Fruit fly (Drosophila melanogaster) whole organism, embryonic: Measurements from ENCODE around the gene Tsp29Fb.

Source experiments
- CG17186 ChIP-seq: fragments of 200-800 bp; sonication (Bioruptor generic); optimal IDR thresholded peaks from 3 replicates; lab custom pipeline; 2017; ENCODE audit warnings: missing biosample characterization, missing genetic modification reagents, missing genetic modification characterization
- CG7928 ChIP-seq: fragments of 200-800 bp; sonication (Bioruptor generic); optimal IDR thresholded peaks from 2 replicates; lab custom pipeline; 2017; ENCODE audit warnings: missing biosample characterization, mild to moderate bottlenecking, missing genetic modification characterization
- Dek ChIP-seq: fragments of 200-800 bp; sonication (Bioruptor generic); optimal IDR thresholded peaks from 3 replicates; lab custom pipeline; 2019; ENCODE audit warnings: missing biosample characterization, mild to moderate bottlenecking, missing genetic modification characterization, moderate library complexity
- en ChIP-seq: fragments of 200-800 bp; sonication (Bioruptor generic); optimal IDR thresholded peaks from 2 replicates; lab custom pipeline; 2016; ENCODE audit warnings: missing biosample characterization, missing genetic modification characterization
- ken ChIP-seq: fragments of 200-800 bp; sonication (Bioruptor generic); IDR thresholded peaks from 3 replicates; pipeline ENCODE4 v1.3.6; 2022; ENCODE audit warnings: missing biosample characterization, missing genetic modification characterization

DNA sequence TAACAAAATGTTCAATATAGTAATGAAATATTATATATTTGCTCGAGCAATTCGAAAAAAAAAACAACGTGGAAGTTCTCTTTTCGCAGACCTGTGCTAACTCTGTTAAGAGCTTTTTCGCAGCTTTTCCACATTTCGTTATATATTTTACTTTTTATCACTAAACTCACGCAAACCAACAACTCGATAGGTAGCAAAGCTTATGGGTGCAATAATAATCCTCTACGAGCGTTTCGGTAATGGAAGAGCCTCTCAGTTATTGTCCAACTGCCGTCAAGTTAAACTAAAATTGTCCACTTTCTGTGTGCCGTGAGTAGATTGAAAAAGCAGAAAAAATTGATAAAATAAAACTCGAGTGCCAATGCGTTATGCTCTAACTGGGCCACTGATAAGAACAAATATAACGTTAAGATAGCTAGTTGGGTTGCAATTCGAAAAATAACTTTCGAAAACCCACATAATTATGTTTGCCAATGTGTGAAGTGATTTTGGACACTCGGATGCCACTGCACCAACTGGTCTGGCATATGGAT, 3.4 kb upstream of the Tsp29Fb start, which contains the start of gene Tsp29Fa:
- TF ChIP-seq ken (no peak), en (GFP tag; lab: Kevin White, UChicago) (no peak), Dek (no peak), CG7928 (no peak), CG17186 (no peak)
